Worm (Caenorhabditis elegans) whole organism, late embryonic: ENCODE data around the gene nbs-1.

Experiments
- K02D7.2 ChIP-seq: sonication (generic microtip); optimal IDR thresholded peaks from 2 replicates; lab custom pipeline; 2017; ENCODE audit warnings: mild to moderate bottlenecking, missing genetic modification characterization, missing compliant biosample characterization
- ceh-2 ChIP-seq: sonication (generic microtip); optimal IDR thresholded peaks from 2 replicates; lab custom pipeline; 2016; ENCODE audit warnings: missing genotype, missing genetic modification characterization, missing compliant biosample characterization
- che-1 ChIP-seq: sonication (generic microtip); optimal IDR thresholded peaks from 2 replicates; lab custom pipeline; 2016; ENCODE audit warnings: mild to moderate bottlenecking, missing genetic modification characterization, missing compliant biosample characterization
- elt-2 ChIP-seq: sonication (generic microtip); optimal IDR thresholded peaks from 2 replicates; lab custom pipeline; 2016; ENCODE audit warnings: missing genetic modification reagents, missing genetic modification characterization, missing compliant biosample characterization
- ets-4 ChIP-seq: sonication (generic microtip); optimal IDR thresholded peaks from 2 replicates; lab custom pipeline; 2016; ENCODE audit warnings: missing genetic modification characterization, missing compliant biosample characterization
- unc-55 ChIP-seq: sonication (generic microtip); optimal IDR thresholded peaks from 2 replicates; lab custom pipeline; 2017; ENCODE audit warnings: missing biosample characterization, missing genetic modification reagents, missing genetic modification characterization

ce11 chrII:11135773-11136172, 39.5 kb upstream of the nbs-1 start:
- TF ChIP-seq elt-2 (tag; lab: Kevin White, UChicago) (no peak), K02D7.2 (tag; lab: Kevin White, UChicago) (no peak), ceh-2 (tag; lab: Kevin White, UChicago) (no peak), unc-55 (peak; percentile 76), che-1 (tag; lab: Kevin White, UChicago) (no peak), ets-4 (tag; lab: Kevin White, UChicago) (no peak)
